Fruit fly (Drosophila melanogaster): ENCODE measurements around the gene CG34130.

CG34130 gene

dm6 chr3R:26172040-26172439, 17.7 kb downstream of the CG34130 start (continued):
- TF ChIP-seq tio (GFP tag; optimal IDR thresholded peaks at IDR 0.05) (no peak), br (optimal IDR thresholded peaks at IDR 0.05) (no peak), Hr39 (optimal IDR thresholded peaks at IDR 0.05) (no peak), Gug (GFP tag; IDR thresholded peaks at IDR 0.05) (no peak; the same call in 3 of the 4 replicates), CG2889 (GFP tag; IDR thresholded peaks at IDR 0.05) (no peak), Drgx (GFP tag; IDR thresholded peaks at IDR 0.05) (no peak), CG10979 (tag; optimal IDR thresholded peaks at IDR 0.05) (no peak), nau (GFP tag; optimal IDR thresholded peaks at IDR 0.05) (peak; percentile 38), Xbp1 (GFP tag; optimal IDR thresholded peaks at IDR 0.05) (peak; percentile 20), ro (GFP tag; IDR thresholded peaks at IDR 0.05) (no peak), CG12104 (GFP tag; optimal IDR thresholded peaks at IDR 0.05) (peak; percentile 39), Fer2 (tag; optimal IDR thresholded peaks at IDR 0.05) (peak; percentile 22), vnd (GFP tag; IDR thresholded peaks at IDR 0.05; ENCODE audit: partially characterized antibody) (no peak), CG10543 (GFP tag; optimal IDR thresholded peaks at IDR 0.05) (peak; percentile 52), CG18262 (tag; optimal IDR thresholded peaks at IDR 0.05) (no peak), CG32532 (GFP tag; IDR thresholded peaks at IDR 0.05) (peak; percentile 74; the same call in 1 of the 2 replicates), CG4820 (GFP tag; optimal IDR thresholded peaks at IDR 0.05) (peak; percentile 52), scrt (GFP tag; optimal IDR thresholded peaks at IDR 0.05) (peak; percentile 71), Dll (GFP tag; IDR thresholded peaks at IDR 0.05; ENCODE audit: partially characterized antibody) (no peak), ato (GFP tag; IDR thresholded peaks at IDR 0.05; ENCODE audit: partially characterized antibody) (no peak), Nf-YB (GFP tag; optimal IDR thresholded peaks at IDR 0.05) (no peak), maf-S (GFP tag; optimal IDR thresholded peaks at IDR 0.05) (no peak), phol (tag; optimal IDR thresholded peaks at IDR 0.05) (no peak), sens-2 (GFP tag; IDR thresholded peaks at IDR 0.05) (no peak), peb (GFP tag; IDR thresholded peaks at IDR 0.05) (no peak), row (GFP tag; IDR thresholded peaks at IDR 0.05) (no peak; the same call in 1 of the 3 replicates), CG11696 (GFP tag; IDR thresholded peaks at IDR 0.05) (no peak), lola (GFP tag; optimal IDR thresholded peaks at IDR 0.05) (no peak), onecut (GFP tag; IDR thresholded peaks at IDR 0.05) (no peak; the same call in 1 of the 2 replicates), disco-r (GFP tag; optimal IDR thresholded peaks at IDR 0.05) (no peak), TFAM (GFP tag; optimal IDR thresholded peaks at IDR 0.05) (no peak), CG7357 (GFP tag; IDR thresholded peaks at IDR 0.05) (0 out of 3 replicates have a peak, but pooled peaks have one; percentile 38), ara (GFP tag; IDR thresholded peaks at IDR 0.05) (0 out of 2 replicates have a peak, but pooled peaks have one; percentile 10), CG13123 (GFP tag; optimal IDR thresholded peaks at IDR 0.05) (no peak), CG11560 (tag; IDR thresholded peaks at IDR 0.05) (no peak), pzg (GFP tag; optimal IDR thresholded peaks at IDR 0.05) (no peak), emc (GFP tag; optimal IDR thresholded peaks at IDR 0.05) (peak; percentile 18), BtbVII (GFP tag; optimal IDR thresholded peaks at IDR 0.05) (peak; percentile 60), ind (GFP tag; optimal IDR thresholded peaks at IDR 0.05) (peak; percentile 71), kah (GFP tag; optimal IDR thresholded peaks at IDR 0.05) (peak; percentile 7), CG7839 (tag; optimal IDR thresholded peaks at IDR 0.05) (peak; percentile 72), dpn (GFP tag; optimal IDR thresholded peaks at IDR 0.05) (peak in 1 of 2 experiments; percentile 61), CG14860 (GFP tag; IDR thresholded peaks at IDR 0.05; ENCODE audit: partially characterized antibody) (no peak), lab (GFP tag; optimal IDR thresholded peaks at IDR 0.05) (peak; percentile 88), Spps (tag; optimal IDR thresholded peaks at IDR 0.05) (no peak), CG5245 (GFP tag; optimal IDR thresholded peaks at IDR 0.05) (peak; percentile 46), Nf-YC (tag; optimal IDR thresholded peaks at IDR 0.05) (no peak), dimm (GFP tag; IDR thresholded peaks at IDR 0.05) (no peak), CG7928 (GFP tag; optimal IDR thresholded peaks at IDR 0.05) (no peak), HLH3B (GFP tag; IDR thresholded peaks at IDR 0.05) (no peak; the same call in 1 of the 2 replicates), chinmo (GFP tag; IDR thresholded peaks at IDR 0.05; ENCODE audit: partially characterized antibody) (no peak)

All from whole organism, embryonic.